Fruit fly (Drosophila melanogaster) whole organism, embryonic: ENCODE results near the gene LysRS.

Experiments
- ATbp ChIP-seq: fragments of 200-800 bp; sonication (Bioruptor generic); optimal IDR thresholded peaks from 2 replicates; lab custom pipeline; 2017; ENCODE audit warnings: missing biosample characterization, mild to moderate bottlenecking, missing genetic modification characterization, missing genetic modification reagents
- Asciz ChIP-seq: fragments of 200-800 bp; sonication (Bioruptor generic); optimal IDR thresholded peaks from 2 replicates; lab custom pipeline; 2017; ENCODE audit warnings: missing biosample characterization, mild to moderate bottlenecking, missing genetic modification characterization, missing genetic modification reagents
- Awh ChIP-seq: fragments of 200-800 bp; sonication (Bioruptor generic); IDR thresholded peaks from 2 replicates; pipeline ENCODE4, ENCODE4 v1.3.6; 2022; ENCODE audit warnings: missing biosample characterization, missing genetic modification characterization
- CG12071 ChIP-seq: fragments of 200-800 bp; sonication (Bioruptor generic); optimal IDR thresholded peaks from 3 replicates; lab custom pipeline; 2018; ENCODE audit warnings: missing biosample characterization, mild to moderate bottlenecking, missing genetic modification characterization
- CG12236 ChIP-seq: fragments of 200-800 bp; sonication (Bioruptor generic); optimal IDR thresholded peaks from 2 replicates; lab custom pipeline; 2016; ENCODE audit warnings: missing biosample characterization, missing genetic modification characterization
- CG12391 ChIP-seq: fragments of 200-800 bp; sonication (Bioruptor generic); optimal IDR thresholded peaks from 3 replicates; lab custom pipeline; 2018; ENCODE audit warnings: missing biosample characterization, mild to moderate bottlenecking, missing genetic modification characterization, moderate library complexity
- CG14667 ChIP-seq: fragments of 200-800 bp; sonication (Bioruptor generic); IDR thresholded peaks from 2 replicates; pipeline ENCODE4 v1.3.6; 2022; ENCODE audit warnings: missing biosample characterization, missing genetic modification characterization
- CG17568 ChIP-seq: fragments of 200-800 bp; sonication (Bioruptor generic); optimal IDR thresholded peaks from 2 replicates; lab custom pipeline; 2018; ENCODE audit warnings: missing biosample characterization, mild to moderate bottlenecking, missing genetic modification characterization, moderate library complexity
- CG17912 ChIP-seq: fragments of 200-800 bp; sonication (Bioruptor generic); optimal IDR thresholded peaks from 2 replicates; lab custom pipeline; 2018; ENCODE audit warnings: missing biosample characterization, mild to moderate bottlenecking, missing genetic modification characterization
- CG32532 ChIP-seq: fragments of 200-800 bp; sonication (Bioruptor generic); IDR thresholded peaks from 2 replicates; pipeline ENCODE4 v1.3.6; 2022; ENCODE audit warnings: missing biosample characterization, missing genetic modification characterization
- CG3281 ChIP-seq: fragments of 200-800 bp; sonication (Bioruptor generic); optimal IDR thresholded peaks from 3 replicates; lab custom pipeline; 2017; ENCODE audit warnings: missing biosample characterization, mild to moderate bottlenecking, missing genetic modification characterization
- CG3407 ChIP-seq: fragments of 200-800 bp; sonication (Bioruptor generic); optimal IDR thresholded peaks from 2 replicates; lab custom pipeline; 2018; ENCODE audit warnings: missing biosample characterization, mild to moderate bottlenecking, missing genetic modification characterization
- CG3838 ChIP-seq: fragments of 200-800 bp; sonication (Bioruptor generic); optimal IDR thresholded peaks from 3 replicates; lab custom pipeline; 2016; ENCODE audit warnings: missing biosample characterization, missing genetic modification characterization
- CG4282 ChIP-seq: fragments of 200-800 bp; sonication (Bioruptor generic); optimal IDR thresholded peaks from 2 replicates; lab custom pipeline; 2016; ENCODE audit warnings: missing biosample characterization, missing genetic modification characterization
- CG6813 ChIP-seq: fragments of 200-800 bp; sonication (Bioruptor generic); optimal IDR thresholded peaks from 2 replicates; lab custom pipeline; 2017; ENCODE audit warnings: missing biosample characterization, missing genetic modification characterization, mild to moderate bottlenecking, moderate library complexity, missing genetic modification reagents
- CG9797 ChIP-seq: fragments of 200-800 bp; sonication (Bioruptor generic); optimal IDR thresholded peaks from 3 replicates; lab custom pipeline; 2018; ENCODE audit warnings: missing biosample characterization, mild to moderate bottlenecking, missing genetic modification characterization
- CoRest ChIP-seq: fragments of 200-800 bp; sonication (Bioruptor generic); optimal IDR thresholded peaks from 3 replicates; lab custom pipeline; 2018; ENCODE audit warnings: missing biosample characterization, mild to moderate bottlenecking, missing genetic modification characterization, moderate library complexity
- Dp ChIP-seq: fragments of 200-800 bp; sonication (Bioruptor generic); optimal IDR thresholded peaks from 2 replicates; lab custom pipeline; 2018; ENCODE audit warnings: missing biosample characterization, mild to moderate bottlenecking, missing genetic modification characterization, moderate library complexity
- E2f2 ChIP-seq: fragments of 200-800 bp; sonication (Bioruptor generic); IDR thresholded peaks from 2 replicates; pipeline ENCODE4 v1.3.6; 2022; ENCODE audit warnings: missing biosample characterization, missing genetic modification characterization
- Ets97D ChIP-seq: fragments of 200-800 bp; sonication (Bioruptor generic); optimal IDR thresholded peaks from 3 replicates; lab custom pipeline; 2016; ENCODE audit warnings: missing biosample characterization, missing genetic modification characterization
- Gug ChIP-seq: fragments of 200-800 bp; sonication (Bioruptor generic); IDR thresholded peaks from 4 replicates; pipeline ENCODE4 v1.3.6; 2022; ENCODE audit warnings: missing biosample characterization, missing genetic modification characterization
- HLH4C ChIP-seq: fragments of 200-800 bp; sonication (Bioruptor generic); IDR thresholded peaks from 3 replicates; pipeline ENCODE4 v1.3.6; 2022; ENCODE audit warnings: missing biosample characterization, missing genetic modification characterization; ENCODE audit not compliant: partially characterized antibody
- HLH54F ChIP-seq: fragments of 200-800 bp; sonication (Bioruptor generic); optimal IDR thresholded peaks from 3 replicates; lab custom pipeline; 2016; ENCODE audit warnings: missing biosample characterization, missing genetic modification characterization
- Jarid2 ChIP-seq: fragments of 200-800 bp; sonication (Bioruptor generic); optimal IDR thresholded peaks from 3 replicates; lab custom pipeline; 2017; ENCODE audit warnings: mild to moderate bottlenecking, missing biosample characterization, missing genetic modification reagents, missing genetic modification characterization
- Nf-YA ChIP-seq: fragments of 200-800 bp; sonication (Bioruptor generic); IDR thresholded peaks from 2 replicates; pipeline ENCODE4 v1.3.6; 2022; ENCODE audit warnings: missing biosample characterization, missing genetic modification characterization
- Nf-YB ChIP-seq: fragments of 200-800 bp; sonication (Bioruptor generic); optimal IDR thresholded peaks from 3 replicates; lab custom pipeline; 2019; ENCODE audit warnings: missing biosample characterization, mild to moderate bottlenecking, missing genetic modification characterization, moderate library complexity
- Pdp1 ChIP-seq, 2 experiments: fragments of 200-800 bp; sonication (Bioruptor generic); optimal IDR thresholded peaks; 3 replicates each; lab custom pipeline; 2016; ENCODE audit warnings: missing biosample characterization in 2 of 2, missing genetic modification characterization in 2 of 2, mild to moderate bottlenecking in 1 of 2, moderate library complexity in 1 of 2
- amos ChIP-seq: fragments of 200-800 bp; sonication (Bioruptor generic); IDR thresholded peaks from 2 replicates; pipeline ENCODE4 v1.3.6; 2022; ENCODE audit warnings: missing biosample characterization, missing genetic modification characterization; ENCODE audit not compliant: partially characterized antibody
- aop ChIP-seq: fragments of 200-800 bp; sonication (Bioruptor generic); IDR thresholded peaks from 2 replicates; pipeline ENCODE4 v1.3.6; 2022; ENCODE audit warnings: missing biosample characterization, missing genetic modification characterization
- ase ChIP-seq: fragments of 200-800 bp; sonication (Bioruptor generic); IDR thresholded peaks from 3 replicates; pipeline ENCODE4 v1.3.6; 2022; ENCODE audit warnings: missing biosample characterization, missing genetic modification characterization
- bab2 ChIP-seq: fragments of 200-800 bp; sonication (Bioruptor generic); optimal IDR thresholded peaks from 2 replicates; lab custom pipeline; 2016; ENCODE audit warnings: missing biosample characterization, missing genetic modification characterization
- bbx ChIP-seq: fragments of 200-800 bp; sonication (Bioruptor generic); IDR thresholded peaks from 2 replicates; pipeline ENCODE4 v1.3.6; 2022; ENCODE audit warnings: missing biosample characterization, missing genetic modification characterization; ENCODE audit not compliant: partially characterized antibody
- cad ChIP-seq: fragments of >200 bp; optimal IDR thresholded peaks from 2 replicates; lab custom pipeline; 2017; ENCODE audit warnings: missing biosample characterization, missing genetic modification characterization
- caup ChIP-seq: fragments of 200-800 bp; sonication (Bioruptor generic); optimal IDR thresholded peaks from 3 replicates; lab custom pipeline; 2017; ENCODE audit warnings: missing biosample characterization, mild to moderate bottlenecking, missing genetic modification characterization, moderate library complexity; ENCODE audit not compliant: severe bottlenecking
- crp ChIP-seq, 2 experiments: fragments of 200-800 bp; sonication (Bioruptor generic); optimal IDR thresholded peaks; 2 replicates in 1 of 2; 3 replicates in 1 of 2; lab custom pipeline; 2017; ENCODE audit warnings: missing biosample characterization in 2 of 2, missing genetic modification characterization in 2 of 2, mild to moderate bottlenecking in 1 of 2, moderate library complexity in 1 of 2
- danr ChIP-seq: fragments of 200-800 bp; sonication (Bioruptor generic); IDR thresholded peaks from 2 replicates; pipeline ENCODE4 v1.3.6; 2022; ENCODE audit warnings: missing biosample characterization, missing genetic modification characterization
- disco-r ChIP-seq: fragments of 200-800 bp; sonication (Bioruptor generic); optimal IDR thresholded peaks from 2 replicates; lab custom pipeline; 2016; ENCODE audit warnings: missing biosample characterization, missing genetic modification characterization
- emc ChIP-seq: fragments of 200-800 bp; sonication (Bioruptor generic); optimal IDR thresholded peaks from 2 replicates; lab custom pipeline; 2016; ENCODE audit warnings: missing biosample characterization, missing genetic modification characterization
- gro ChIP-seq: fragments of 200-800 bp; sonication (Bioruptor generic); optimal IDR thresholded peaks from 2 replicates; lab custom pipeline; 2016; ENCODE audit warnings: missing biosample characterization, missing genetic modification characterization
- hkb ChIP-seq, 2 experiments: fragments of 200-800 bp in 1 of 2; fragments of >200 bp in 1 of 2; sonication (Bioruptor generic) in 1 of 2; IDR thresholded peaks in 1 of 2; optimal IDR thresholded peaks in 1 of 2; 2 replicates each; pipeline versions ENCODE4 v1.3.6 to Lab custom; 2017 to 2022; ENCODE audit warnings: missing biosample characterization in 1 of 2, missing genetic modification characterization in 1 of 2
- kay ChIP-seq: fragments of 200-800 bp; sonication (Bioruptor generic); optimal IDR thresholded peaks from 2 replicates; lab custom pipeline; 2016; ENCODE audit warnings: missing biosample characterization, missing genetic modification characterization
- knrl ChIP-seq: fragments of 200-800 bp; sonication (Bioruptor generic); IDR thresholded peaks from 3 replicates; pipeline ENCODE4 v1.3.6; 2022; ENCODE audit warnings: missing biosample characterization, missing genetic modification characterization; ENCODE audit not compliant: partially characterized antibody
- lmd ChIP-seq: fragments of 200-800 bp; sonication (Bioruptor generic); IDR thresholded peaks from 2 replicates; pipeline ENCODE4 v1.3.6; 2022; ENCODE audit warnings: missing biosample characterization, missing genetic modification characterization
- org-1 ChIP-seq: fragments of 200-800 bp; sonication (Bioruptor generic); optimal IDR thresholded peaks from 2 replicates; lab custom pipeline; 2017; ENCODE audit warnings: missing biosample characterization, missing genetic modification characterization
- stc ChIP-seq: fragments of 200-800 bp; sonication (Bioruptor generic); IDR thresholded peaks from 2 replicates; pipeline ENCODE4 v1.3.6; 2022; ENCODE audit warnings: missing biosample characterization, missing genetic modification characterization
- tx ChIP-seq: fragments of 200-800 bp; sonication (Bioruptor generic); optimal IDR thresholded peaks from 2 replicates; lab custom pipeline; 2016; ENCODE audit warnings: missing biosample characterization, missing genetic modification characterization
- unc-4 ChIP-seq: fragments of 200-800 bp; sonication (Bioruptor generic); IDR thresholded peaks from 2 replicates; pipeline ENCODE4 v1.3.6; 2022; ENCODE audit warnings: missing biosample characterization, missing genetic modification characterization; ENCODE audit not compliant: partially characterized antibody
- wdn ChIP-seq: fragments of 200-800 bp; sonication (Bioruptor generic); IDR thresholded peaks from 2 replicates; pipeline ENCODE4 v1.3.6; 2022; ENCODE audit warnings: missing biosample characterization, missing genetic modification characterization
- zfh2 ChIP-seq: fragments of 200-800 bp; sonication (Bioruptor generic); optimal IDR thresholded peaks from 2 replicates; lab custom pipeline; 2016; ENCODE audit warnings: missing biosample characterization, missing genetic modification characterization

LysRS gene

DNA sequence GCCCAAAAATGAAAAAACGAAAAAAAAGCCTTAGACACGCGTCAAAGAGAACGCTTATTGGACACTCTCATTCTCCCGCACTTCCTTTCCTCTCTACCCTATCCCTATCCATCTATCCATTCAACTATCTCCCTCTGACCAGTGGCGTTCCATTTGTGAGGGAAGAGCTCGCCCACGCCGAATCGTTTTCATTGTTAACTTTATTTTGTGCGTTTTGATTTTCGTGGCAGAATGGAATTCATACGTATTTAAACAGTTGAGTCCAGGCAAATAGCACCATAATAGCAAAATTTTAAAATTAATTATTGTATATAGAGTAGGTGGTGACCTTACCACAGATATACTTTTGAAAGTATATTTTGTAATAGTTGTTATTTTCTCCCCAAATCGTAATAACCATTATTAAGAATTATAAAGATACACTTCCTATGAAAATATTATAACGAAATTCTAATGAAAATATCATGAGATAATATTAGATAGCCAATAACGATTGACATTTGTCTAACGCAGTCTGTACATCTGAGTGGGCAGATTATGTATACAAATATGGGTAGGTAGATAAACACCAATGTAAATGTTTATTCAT lies 32.6 kb upstream of the LysRS start (continued):
- TF ChIP-seq Awh (GFP tag; lab: Robert Waterston, UW) = peak; percentile 20; the same call in 1 of the 2 replicates
- TF ChIP-seq wdn (GFP tag; lab: Robert Waterston, UW) = peak; percentile 64; the same call in 1 of the 2 replicates
- TF ChIP-seq crp (GFP tag; optimal IDR thresholded peaks at IDR 0.05; lab: Kevin White, UChicago) = no peak
- TF ChIP-seq CG32532 (GFP tag; lab: Robert Waterston, UW) = peak; percentile 85
- peak; percentile 85 for TF ChIP-seq CG3281 (GFP tag; lab: Kevin White, UChicago)
- peak; percentile 76 for TF ChIP-seq CG6813 (GFP tag; lab: Kevin White, UChicago)
- TF ChIP-seq bab2 = no peak
- TF ChIP-seq CG17912 = no peak
- TF ChIP-seq cad (GFP tag; lab: Kevin White, UChicago) = no peak
- TF ChIP-seq Jarid2 = peak; percentile 52
- TF ChIP-seq CG3407 (GFP tag; lab: Kevin White, UChicago) = no peak
- TF ChIP-seq HLH54F = no peak
- TF ChIP-seq danr = no peak
- peak; percentile 21 for TF ChIP-seq gro
- peak; percentile 58 for TF ChIP-seq Nf-YB (GFP tag; lab: Kevin White, UChicago)
- no peak for TF ChIP-seq Dp (GFP tag; lab: Kevin White, UChicago)
- TF ChIP-seq E2f2 (GFP tag; lab: Robert Waterston, UW) = peak; percentile 51
- peak; percentile 63 for TF ChIP-seq Nf-YA (GFP tag; lab: Robert Waterston, UW)
- TF ChIP-seq Ets97D (GFP tag; lab: Kevin White, UChicago) = no peak
- TF ChIP-seq aop = no peak
- no peak for TF ChIP-seq amos
- TF ChIP-seq CoRest (tag; lab: Kevin White, UChicago) = peak; percentile 83
- TF ChIP-seq Gug (GFP tag; lab: Robert Waterston, UW) = no peak
- TF ChIP-seq kay (GFP tag; lab: Kevin White, UChicago) = peak; percentile 16
- peak; percentile 70 for TF ChIP-seq org-1 (GFP tag; lab: Kevin White, UChicago)
- TF ChIP-seq unc-4 (GFP tag; lab: Robert Waterston, UW) = no peak
- no peak for TF ChIP-seq CG3838 (GFP tag; lab: Kevin White, UChicago)
- TF ChIP-seq tx (GFP tag; lab: Kevin White, UChicago) = no peak
- no peak for TF ChIP-seq bbx (GFP tag; lab: Robert Waterston, UW)
- no peak for TF ChIP-seq CG12236 (GFP tag; lab: Kevin White, UChicago)
- TF ChIP-seq disco-r = no peak
- no peak for TF ChIP-seq CG4282
- no peak for TF ChIP-seq ATbp
- TF ChIP-seq CG12391 (tag; lab: Kevin White, UChicago) = peak; percentile 72
- peak; percentile 50 for TF ChIP-seq CG17568 (GFP tag; lab: Kevin White, UChicago)
- TF ChIP-seq hkb (optimal IDR thresholded peaks at IDR 0.05; lab: Kevin White, UChicago) = no peak
- peak; percentile 73 for TF ChIP-seq hkb (GFP tag; IDR thresholded peaks at IDR 0.05; lab: Robert Waterston, UW)
- TF ChIP-seq Pdp1 (GFP tag; optimal IDR thresholded peaks at IDR 0.05; lab: Kevin White, UChicago) = peak in 1 of 2 experiments; percentile 9
- no peak for TF ChIP-seq knrl
- peak; percentile 53; the same call in 1 of the 2 replicates for TF ChIP-seq stc (GFP tag; lab: Robert Waterston, UW)
- no peak; the same call in 2 of the 3 replicates for TF ChIP-seq HLH4C
- TF ChIP-seq CG14667 = peak; percentile 29; the same call in 1 of the 2 replicates
- TF ChIP-seq lmd (GFP tag; lab: Robert Waterston, UW) = peak; percentile 74
- peak; percentile 66; the same call in 1 of the 3 replicates for TF ChIP-seq ase
- TF ChIP-seq caup (GFP tag; lab: Kevin White, UChicago) = peak; percentile 71
- peak; percentile 49 for TF ChIP-seq zfh2
- peak; percentile 28 for TF ChIP-seq CG12071
- no peak for TF ChIP-seq emc (GFP tag; lab: Kevin White, UChicago)
- no peak for TF ChIP-seq CG9797 (GFP tag; lab: Kevin White, UChicago)
- TF ChIP-seq Asciz (GFP tag; lab: Kevin White, UChicago) = peak; percentile 36
